Worm (Caenorhabditis elegans): Measurements from ENCODE around the gene lin-39.

ce11 chrIII:7548963-7549362 is 12.5 kb upstream of the lin-39 start:
- no peak for TF ChIP-seq tbp1 (GFP tag; optimal IDR thresholded peaks at IDR 0.05)
- no peak for TF ChIP-seq B0336.3 (GFP tag; IDR thresholded peaks at IDR 0.05)
- TF ChIP-seq pha-4 (tag; optimal IDR thresholded peaks at IDR 0.05): no peak
- no peak for TF ChIP-seq F39B2.1 (GFP tag; IDR thresholded peaks at IDR 0.05)
- no peak for TF ChIP-seq fkh-3 (tag; optimal IDR thresholded peaks at IDR 0.05)
- TF ChIP-seq unc-62 (GFP tag; optimal IDR thresholded peaks at IDR 0.05): no peak
- TF ChIP-seq nhr-80 (tag; optimal IDR thresholded peaks at IDR 0.05): no peak
- no peak for TF ChIP-seq ceh-58 (GFP tag; IDR thresholded peaks at IDR 0.05)
- TF ChIP-seq F22D6.2 (tag; optimal IDR thresholded peaks at IDR 0.05): no peak
- TF ChIP-seq snpc-1.1 (tag; optimal IDR thresholded peaks at IDR 0.05; ENCODE audit: insufficient read depth): no peak
- TF ChIP-seq athp-1 (tag; optimal IDR thresholded peaks at IDR 0.05): no peak
